Fruit fly (Drosophila melanogaster) whole organism, pupa: Measurements from ENCODE around the gene CG33286.

ENCODE experiments used
- CG10348 ChIP-seq: fragments of 200-800 bp; sonication (Bioruptor generic); IDR thresholded peaks from 2 replicates; pipeline ENCODE4 v1.3.6; 2022; ENCODE audit warnings: missing biosample characterization, missing genetic modification characterization
- CG13204 ChIP-seq: fragments of 200-800 bp; sonication (Bioruptor generic); optimal IDR thresholded peaks from 2 replicates; lab custom pipeline; 2018; ENCODE audit warnings: missing biosample characterization, mild to moderate bottlenecking, missing genetic modification characterization, moderate library complexity
- CG14655 ChIP-seq: fragments of 200-800 bp; sonication (Bioruptor generic); optimal IDR thresholded peaks from 3 replicates; lab custom pipeline; 2017; ENCODE audit warnings: mild to moderate bottlenecking, missing biosample characterization, missing genetic modification reagents, missing genetic modification characterization
- CG15710 ChIP-seq: fragments of 200-800 bp; sonication (Bioruptor generic); optimal IDR thresholded peaks from 2 replicates; lab custom pipeline; 2018; ENCODE audit warnings: missing biosample characterization, mild to moderate bottlenecking, missing genetic modification characterization, moderate library complexity
- CG8301 ChIP-seq: fragments of 200-800 bp; sonication (Bioruptor generic); optimal IDR thresholded peaks from 2 replicates; lab custom pipeline; 2018; ENCODE audit warnings: missing biosample characterization, mild to moderate bottlenecking, missing genetic modification characterization
- EcR ChIP-seq: fragments of 200-800 bp; sonication (Bioruptor generic); optimal IDR thresholded peaks from 3 replicates; lab custom pipeline; 2019; ENCODE audit warnings: missing biosample characterization, missing genetic modification characterization, mild to moderate bottlenecking, moderate library complexity, missing genetic modification reagents
- Ets98B ChIP-seq: fragments of 200-800 bp; sonication (Bioruptor generic); IDR thresholded peaks from 2 replicates; pipeline ENCODE4 v1.3.6; 2022; ENCODE audit warnings: missing biosample characterization, missing genetic modification characterization
- Pif1A ChIP-seq: fragments of 200-800 bp; sonication (Bioruptor generic); optimal IDR thresholded peaks from 3 replicates; lab custom pipeline; 2016; ENCODE audit warnings: missing biosample characterization, missing genetic modification characterization
- gl ChIP-seq: fragments of 200-800 bp; sonication (Bioruptor generic); optimal IDR thresholded peaks from 2 replicates; lab custom pipeline; 2018; ENCODE audit warnings: missing biosample characterization, mild to moderate bottlenecking, missing genetic modification characterization
- rn ChIP-seq: fragments of 200-800 bp; sonication (Bioruptor generic); IDR thresholded peaks from 2 replicates; pipeline ENCODE4 v1.3.6; 2022; ENCODE audit warnings: missing biosample characterization, missing genetic modification characterization

DNA sequence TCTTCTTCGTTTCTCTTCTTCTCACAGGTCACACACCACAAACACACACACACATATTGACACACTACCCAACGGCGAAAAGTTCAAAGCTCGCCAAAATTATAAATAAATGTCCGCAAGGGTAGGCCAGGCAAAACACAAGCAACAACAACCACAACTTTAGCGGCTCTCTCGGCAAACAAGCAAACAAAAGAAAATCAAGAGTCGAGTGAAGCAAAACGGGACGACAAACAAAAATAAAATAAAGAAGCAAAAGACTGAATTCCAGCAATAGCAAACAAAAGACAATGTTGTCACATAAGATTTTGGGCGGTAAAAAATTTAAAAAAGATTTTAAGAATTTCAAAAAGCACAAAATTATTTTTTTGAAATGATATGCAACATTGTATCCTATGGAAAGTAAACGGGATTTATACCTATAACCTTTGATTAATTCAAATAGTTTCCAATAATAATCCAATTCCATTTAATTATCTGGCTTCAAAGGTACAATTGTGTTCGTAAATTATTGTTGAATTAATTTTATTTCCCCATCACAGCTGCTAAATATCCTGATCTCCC, 33.8 kb upstream of the CG33286 start:
- TF ChIP-seq EcR (GFP tag; lab: Kevin White, UChicago) (no peak), CG13204 (GFP tag; lab: Kevin White, UChicago) (no peak), Pif1A (GFP tag; lab: Kevin White, UChicago) (no peak), Ets98B (GFP tag; lab: Robert Waterston, UW) (no peak), CG10348 (GFP tag; lab: Robert Waterston, UW) (no peak), rn (no peak), gl (tag; lab: Kevin White, UChicago) (no peak), CG15710 (tag; lab: Kevin White, UChicago) (no peak), CG8301 (tag; lab: Kevin White, UChicago) (no peak), CG14655 (GFP tag; lab: Kevin White, UChicago) (no peak)
